Worm (Caenorhabditis elegans) whole organism, L3 larva: Measurements from ENCODE around the gene lipl-8.

Experiments
- R02D3.7 ChIP-seq: fragments of 150-350 bp; optimal IDR thresholded peaks from 2 replicates; lab custom pipeline; 2014; ENCODE audit warnings: missing biosample characterization, missing genetic modification characterization
- ceh-28 ChIP-seq: fragments of 150-350 bp; optimal IDR thresholded peaks from 2 replicates; lab custom pipeline; 2014; ENCODE audit warnings: missing biosample characterization, missing genetic modification reagents, missing genetic modification characterization
- ceh-82 ChIP-seq: fragments of 150-350 bp; optimal IDR thresholded peaks from 2 replicates; lab custom pipeline; 2014; ENCODE audit warnings: missing biosample characterization, missing genetic modification characterization
- ceh-9 ChIP-seq: sonication (generic microtip); optimal IDR thresholded peaks from 2 replicates; lab custom pipeline; 2018; ENCODE audit warnings: missing biosample characterization, missing genetic modification characterization
- daf-12 ChIP-seq: fragments of 150-350 bp; optimal IDR thresholded peaks from 2 replicates; lab custom pipeline; 2014; ENCODE audit warnings: missing biosample characterization, missing genetic modification reagents, missing genetic modification characterization
- egl-27 ChIP-seq: sonication (generic microtip); optimal IDR thresholded peaks from 4 replicates; lab custom pipeline; 2017; ENCODE audit warnings: missing biosample characterization, missing genetic modification reagents, missing genetic modification characterization
- egl-5 ChIP-seq: fragments of 150-350 bp; optimal IDR thresholded peaks from 2 replicates; lab custom pipeline; 2017; ENCODE audit warnings: missing biosample characterization, missing genetic modification reagents, missing genetic modification characterization, inconsistent platforms
- elt-2 ChIP-seq: sonication (generic microtip); optimal IDR thresholded peaks from 2 replicates; lab custom pipeline; 2016; ENCODE audit warnings: missing genetic modification reagents, mild to moderate bottlenecking, missing genetic modification characterization, missing compliant biosample characterization
- elt-3 ChIP-seq, 3 experiments: fragments of 150-350 bp in 1 of 3; sonication (generic microtip) in 2 of 3; optimal IDR thresholded peaks; 2 replicates in 2 of 3; 4 replicates in 1 of 3; lab custom pipeline; 2014 to 2017; ENCODE audit warnings: missing biosample characterization in 3 of 3, missing genetic modification characterization in 3 of 3
- eor-1 ChIP-seq, 2 experiments: fragments of 150-350 bp; optimal IDR thresholded peaks; 2 replicates each; lab custom pipeline; 2014 to 2018; ENCODE audit warnings: missing biosample characterization in 2 of 2, missing genetic modification characterization in 2 of 2
- fkh-2 ChIP-seq: fragments of 150-350 bp; optimal IDR thresholded peaks from 2 replicates; lab custom pipeline; 2014; ENCODE audit warnings: missing biosample characterization, missing genetic modification reagents, missing genetic modification characterization
- fos-1 ChIP-seq: fragments of 150-350 bp; optimal IDR thresholded peaks from 2 replicates; lab custom pipeline; 2014; ENCODE audit warnings: missing biosample characterization, missing genetic modification characterization
- hmg-11 ChIP-seq: sonication (generic microtip); optimal IDR thresholded peaks from 2 replicates; lab custom pipeline; 2016; ENCODE audit warnings: missing genetic modification characterization, missing compliant biosample characterization
- lsy-12 ChIP-seq: sonication (generic microtip); optimal IDR thresholded peaks from 2 replicates; lab custom pipeline; 2016; ENCODE audit warnings: mild to moderate bottlenecking, missing genetic modification characterization, missing compliant biosample characterization
- mdl-1 ChIP-seq: fragments of 150-350 bp; optimal IDR thresholded peaks from 2 replicates; lab custom pipeline; 2014; ENCODE audit warnings: missing biosample characterization, missing genetic modification characterization
- nhr-11 ChIP-seq: fragments of 150-350 bp; optimal IDR thresholded peaks from 2 replicates; lab custom pipeline; 2014; ENCODE audit warnings: missing biosample characterization, missing genetic modification characterization
- nhr-12 ChIP-seq: fragments of 150-350 bp; optimal IDR thresholded peaks from 2 replicates; lab custom pipeline; 2014; ENCODE audit warnings: missing biosample characterization, missing genetic modification characterization
- nhr-23 ChIP-seq: fragments of 150-350 bp; optimal IDR thresholded peaks from 2 replicates; lab custom pipeline; 2014; ENCODE audit warnings: missing biosample characterization, missing genetic modification reagents, missing genetic modification characterization
- nhr-237 ChIP-seq: fragments of 150-350 bp; optimal IDR thresholded peaks from 2 replicates; lab custom pipeline; 2014; ENCODE audit warnings: missing biosample characterization, missing genetic modification characterization
- nhr-25 ChIP-seq: sonication (generic microtip); optimal IDR thresholded peaks from 2 replicates; lab custom pipeline; 2017; ENCODE audit warnings: missing biosample characterization, missing genetic modification characterization
- nhr-28 ChIP-seq: fragments of 150-350 bp; optimal IDR thresholded peaks from 2 replicates; lab custom pipeline; 2014; ENCODE audit warnings: missing biosample characterization, missing genetic modification characterization
- nhr-67 ChIP-seq: fragments of 150-350 bp; optimal IDR thresholded peaks from 2 replicates; lab custom pipeline; 2014; ENCODE audit warnings: missing biosample characterization, missing genetic modification characterization
- nhr-76 ChIP-seq: fragments of 150-350 bp; sonication (generic microtip); optimal IDR thresholded peaks from 5 replicates; lab custom pipeline; 2014; ENCODE audit warnings: missing biosample characterization, missing genetic modification characterization
- nhr-77 ChIP-seq: fragments of 150-350 bp; optimal IDR thresholded peaks from 2 replicates; lab custom pipeline; 2014; ENCODE audit warnings: missing biosample characterization, missing genetic modification characterization
- pha-4 ChIP-seq: fragments of 150-350 bp; optimal IDR thresholded peaks from 2 replicates; lab custom pipeline; 2014; ENCODE audit warnings: missing biosample characterization, missing genetic modification reagents, missing genetic modification characterization
- pqm-1 ChIP-seq: fragments of 150-350 bp; optimal IDR thresholded peaks from 2 replicates; lab custom pipeline; 2017; ENCODE audit warnings: missing biosample characterization, missing genetic modification characterization, inconsistent platforms
- sea-2 ChIP-seq: fragments of 150-350 bp; sonication (generic microtip); optimal IDR thresholded peaks from 4 replicates; lab custom pipeline; 2014; ENCODE audit warnings: missing biosample characterization, missing genetic modification reagents, missing genetic modification characterization
- skn-1 ChIP-seq: fragments of 150-350 bp; optimal IDR thresholded peaks from 2 replicates; lab custom pipeline; 2014; ENCODE audit warnings: missing biosample characterization, missing genetic modification characterization
- snpc-4 ChIP-seq: fragments of 150-350 bp; optimal IDR thresholded peaks from 2 replicates; lab custom pipeline; 2014; ENCODE audit warnings: missing biosample characterization, missing genetic modification characterization
- tbx-2 ChIP-seq: sonication (generic microtip); optimal IDR thresholded peaks from 2 replicates; lab custom pipeline; 2016; ENCODE audit warnings: mild to moderate bottlenecking, missing genetic modification characterization, missing compliant biosample characterization
- unc-39 ChIP-seq: sonication (generic microtip); optimal IDR thresholded peaks from 4 replicates; lab custom pipeline; 2017; ENCODE audit warnings: missing biosample characterization, missing genetic modification characterization
- unc-62 ChIP-seq: fragments of 150-350 bp; sonication (generic microtip); optimal IDR thresholded peaks from 4 replicates; lab custom pipeline; 2014; ENCODE audit warnings: missing biosample characterization, missing genetic modification reagents, missing genetic modification characterization
- zag-1 ChIP-seq: fragments of 150-350 bp; optimal IDR thresholded peaks from 2 replicates; lab custom pipeline; 2014; ENCODE audit warnings: missing biosample characterization, missing genetic modification characterization
- ztf-11 ChIP-seq: fragments of 150-350 bp; optimal IDR thresholded peaks from 2 replicates; lab custom pipeline; 2014; ENCODE audit warnings: missing biosample characterization, missing genetic modification characterization
- ztf-4 ChIP-seq: fragments of 150-350 bp; optimal IDR thresholded peaks from 2 replicates; lab custom pipeline; 2014; ENCODE audit warnings: missing biosample characterization, missing genetic modification characterization

The lipl-8 gene

DNA sequence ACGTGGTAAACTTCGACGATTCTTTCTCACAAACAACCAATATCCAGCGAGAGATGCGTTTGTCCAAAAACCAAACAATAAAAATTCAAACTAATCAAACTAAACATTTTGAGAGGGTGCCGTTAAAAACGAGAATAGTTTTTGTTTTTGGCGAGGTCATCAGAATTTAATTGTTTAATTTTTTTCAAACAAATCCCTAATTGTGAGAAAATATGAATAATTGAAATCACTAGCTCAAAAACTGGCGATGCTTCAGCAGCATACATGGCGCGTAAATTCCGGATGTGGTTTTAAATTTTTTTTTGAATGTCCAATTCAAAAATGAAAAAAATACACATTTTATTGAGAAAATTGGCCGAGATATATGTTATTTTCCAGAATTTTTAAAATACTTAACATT is 29.0 kb downstream of the lipl-8 start, which contains the start of gene R08A2.1:
TSS of gene R08A2.1 (minus strand) at position 101 of the 400 bp plus-strand sequence.
- TF ChIP-seq unc-62 (no peak), nhr-28 (no peak), pqm-1 (tag; lab: Kevin White, UChicago) (no peak), daf-12 (tag; lab: Kevin White, UChicago) (no peak), elt-2 (tag; lab: Kevin White, UChicago) (no peak), nhr-23 (tag; lab: Kevin White, UChicago) (no peak), fkh-2 (tag; lab: Kevin White, UChicago) (no peak), ceh-9 (tag; lab: Kevin White, UChicago) (no peak)

DNA sequence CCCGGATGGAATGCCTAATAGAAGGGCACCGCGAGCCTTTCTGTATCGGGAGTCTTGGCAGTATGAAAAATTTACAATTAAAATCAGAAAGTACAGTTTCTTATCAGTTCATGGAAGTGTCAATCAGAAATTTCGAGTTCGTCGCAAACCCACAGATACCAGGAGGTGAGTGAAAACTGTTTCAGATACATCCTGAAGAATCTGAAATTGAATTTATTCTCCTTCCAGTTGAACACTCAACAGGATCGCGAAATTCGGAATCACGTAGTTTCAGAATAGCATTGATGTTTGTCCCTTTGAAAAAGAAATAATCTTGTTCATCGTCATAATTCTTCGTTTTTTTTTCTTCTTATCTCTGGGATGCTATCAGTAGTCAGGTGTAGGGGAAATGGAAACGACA is 32.4 kb downstream of the lipl-8 start, which contains the start of gene fbxa-147:
TSS of gene fbxa-147 (plus strand) at position 386 of the 400 bp plus-strand sequence.
- TF ChIP-seq nhr-11 (tag; lab: Kevin White, UChicago) (no peak), elt-2 (tag; lab: Kevin White, UChicago) (peak; percentile 51)

DNA sequence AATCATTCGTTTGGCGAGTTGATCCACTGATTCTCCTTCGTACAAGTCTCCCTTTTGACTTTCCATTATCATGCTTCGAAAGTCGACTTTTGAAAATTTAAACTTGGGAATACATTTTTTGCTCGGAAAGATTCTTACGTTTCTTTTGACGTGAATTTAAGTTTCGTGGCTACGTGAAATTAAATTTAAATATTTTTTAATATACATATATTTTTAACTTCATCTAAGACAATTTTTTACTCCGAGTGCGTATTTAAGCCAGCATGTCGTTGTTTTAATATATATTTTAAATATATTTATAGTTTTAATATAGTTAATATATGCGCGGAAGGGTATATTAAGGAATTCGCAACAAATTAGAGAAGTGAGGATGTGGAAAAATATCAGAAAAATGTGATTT is 32.9 kb downstream of the lipl-8 start, which contains the start of gene R08A2.2:
TSS of gene R08A2.2 (minus strand) at position 101 of the 400 bp plus-strand sequence.
- TF ChIP-seq elt-3 (tag; optimal IDR thresholded peaks at IDR 0.05; lab: Kevin White, UChicago), result no peak
- no peak for TF ChIP-seq nhr-28
- TF ChIP-seq R02D3.7 (tag; lab: Kevin White, UChicago), result no peak
- TF ChIP-seq ceh-82 (tag; lab: Kevin White, UChicago), result no peak
- TF ChIP-seq nhr-23 (tag; lab: Kevin White, UChicago), result no peak
- no peak for TF ChIP-seq pqm-1 (tag; lab: Kevin White, UChicago)
- no peak for TF ChIP-seq unc-39 (tag; lab: Kevin White, UChicago)
- TF ChIP-seq unc-62, result no peak
- TF ChIP-seq ztf-4 (tag; lab: Kevin White, UChicago), result no peak
- TF ChIP-seq pha-4 (tag; lab: Kevin White, UChicago), result no peak
- TF ChIP-seq sea-2 (GFP tag; lab: Kevin White, UChicago), result no peak
- TF ChIP-seq egl-27, result no peak
- no peak for TF ChIP-seq hmg-11 (tag; lab: Kevin White, UChicago)
- TF ChIP-seq mdl-1, result no peak
- TF ChIP-seq ztf-11 (tag; lab: Kevin White, UChicago), result no peak
- TF ChIP-seq tbx-2, result no peak
- TF ChIP-seq daf-12 (tag; lab: Kevin White, UChicago), result no peak

DNA sequence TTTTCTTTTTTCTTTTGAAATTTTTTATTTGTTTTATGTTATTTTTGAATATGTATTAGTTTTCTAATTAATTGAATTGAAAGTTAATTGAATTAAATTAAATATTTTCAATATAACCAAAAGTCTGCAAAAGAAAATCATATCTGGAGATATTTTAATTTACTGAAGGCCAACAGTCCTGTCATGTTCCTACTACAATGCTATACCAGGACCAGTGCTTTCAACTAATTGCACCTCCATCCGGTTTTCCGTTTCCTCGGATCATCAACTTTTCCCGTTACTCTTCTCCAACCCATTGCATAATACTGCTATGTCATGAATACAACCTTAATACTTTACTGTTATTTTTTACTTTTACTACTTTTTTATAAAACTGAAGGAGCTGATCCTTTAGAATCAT is 36.2 kb downstream of the lipl-8 start, which contains the start of gene R08A2.5:
TSS of gene R08A2.5 (plus strand) at position 301 of the 400 bp plus-strand sequence.
- TF ChIP-seq eor-1 (tag; optimal IDR thresholded peaks at IDR 0.05; lab: Kevin White, UChicago) (no peak), tbx-2 (no peak), fos-1 (tag; lab: Kevin White, UChicago) (no peak), nhr-11 (tag; lab: Kevin White, UChicago) (no peak), nhr-76 (tag; lab: Kevin White, UChicago) (no peak), ceh-28 (tag; lab: Kevin White, UChicago) (no peak), mdl-1 (no peak), R02D3.7 (tag; lab: Kevin White, UChicago) (no peak), snpc-4 (tag; lab: Kevin White, UChicago) (no peak)

DNA sequence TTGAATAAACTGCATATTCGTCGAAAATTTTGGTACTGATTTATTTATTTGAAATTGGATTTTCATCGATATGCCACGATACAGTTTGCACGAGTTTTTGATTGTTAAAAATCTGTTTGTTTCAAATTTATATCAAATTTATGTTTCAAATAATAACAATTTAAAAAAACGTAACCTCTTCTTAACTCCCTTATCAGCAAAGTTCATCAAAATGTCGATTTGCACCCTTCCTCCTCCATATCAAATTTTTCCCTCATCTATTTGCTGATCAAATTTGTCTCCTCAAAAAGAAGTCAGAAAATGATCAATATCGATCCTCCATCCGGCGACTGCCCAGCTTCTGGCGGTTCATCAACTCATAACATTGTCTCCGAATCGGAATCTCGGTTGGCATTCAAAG is 37.4 kb downstream of the lipl-8 start, which contains the start of gene ssp-33:
TSS of gene ssp-33 (plus strand) at position 301 of the 400 bp plus-strand sequence.
- TF ChIP-seq tbx-2, result no peak
- no peak for TF ChIP-seq daf-12 (tag; lab: Kevin White, UChicago)
- TF ChIP-seq unc-62, result no peak
- no peak for TF ChIP-seq egl-5 (tag; lab: Kevin White, UChicago)
- no peak for TF ChIP-seq nhr-23 (tag; lab: Kevin White, UChicago)
- TF ChIP-seq nhr-67 (tag; lab: Kevin White, UChicago), result no peak
- TF ChIP-seq nhr-11 (tag; lab: Kevin White, UChicago), result no peak
- no peak for TF ChIP-seq ceh-9 (tag; lab: Kevin White, UChicago)
- TF ChIP-seq nhr-25 (tag; lab: Kevin White, UChicago), result no peak
- TF ChIP-seq lsy-12 (tag; lab: Kevin White, UChicago), result no peak
- no peak for TF ChIP-seq nhr-237 (tag; lab: Kevin White, UChicago)
- no peak for TF ChIP-seq skn-1 (tag; lab: Kevin White, UChicago)
- TF ChIP-seq nhr-12 (tag; lab: Kevin White, UChicago), result no peak
- TF ChIP-seq nhr-28, result no peak
- TF ChIP-seq snpc-4 (tag; lab: Kevin White, UChicago), result no peak
- TF ChIP-seq zag-1, result no peak
- no peak for TF ChIP-seq nhr-77
